Fruit fly (Drosophila melanogaster) whole organism, embryonic: ENCODE results near the gene Snx1.

Source experiments
- Abd-B ChIP-seq: fragments of 200-800 bp; sonication (Bioruptor generic); optimal IDR thresholded peaks from 2 replicates; lab custom pipeline; 2018; ENCODE audit warnings: missing biosample characterization, mild to moderate bottlenecking, missing genetic modification characterization, moderate library complexity
- Ada2b ChIP-seq: fragments of 200-800 bp; sonication (Bioruptor generic); IDR thresholded peaks from 2 replicates; pipeline ENCODE4 v1.3.6; 2022; ENCODE audit warnings: missing biosample characterization, missing genetic modification characterization
- Atf-2 ChIP-seq: fragments of 200-800 bp; sonication (Bioruptor generic); optimal IDR thresholded peaks from 2 replicates; lab custom pipeline; 2016; ENCODE audit warnings: missing biosample characterization, missing genetic modification characterization
- Atf6 ChIP-seq: fragments of 200-800 bp; sonication (Bioruptor generic); IDR thresholded peaks from 2 replicates; pipeline ENCODE4 v1.3.6; 2022; ENCODE audit warnings: missing biosample characterization, missing genetic modification characterization
- B-H1 ChIP-seq: fragments of 200-800 bp; sonication (Bioruptor generic); IDR thresholded peaks from 3 replicates; pipeline ENCODE4 v1.3.6; 2022; ENCODE audit warnings: missing biosample characterization, missing genetic modification characterization
- BtbVII ChIP-seq: fragments of 200-800 bp; sonication (Bioruptor generic); optimal IDR thresholded peaks from 3 replicates; lab custom pipeline; 2017; ENCODE audit warnings: missing biosample characterization, mild to moderate bottlenecking, missing genetic modification characterization
- Bteb2 ChIP-seq: fragments of 200-800 bp; sonication (Bioruptor generic); optimal IDR thresholded peaks from 2 replicates; lab custom pipeline; 2016; ENCODE audit warnings: missing biosample characterization, missing genetic modification characterization
- CG11247 ChIP-seq: fragments of 200-800 bp; sonication (Bioruptor generic); IDR thresholded peaks from 2 replicates; pipeline ENCODE4 v1.3.6; 2022; ENCODE audit warnings: missing biosample characterization, missing genetic modification characterization
- CG12071 ChIP-seq: fragments of 200-800 bp; sonication (Bioruptor generic); optimal IDR thresholded peaks from 3 replicates; lab custom pipeline; 2018; ENCODE audit warnings: missing biosample characterization, mild to moderate bottlenecking, missing genetic modification characterization
- CG12299 ChIP-seq: fragments of 200-800 bp; sonication (Bioruptor generic); optimal IDR thresholded peaks from 2 replicates; lab custom pipeline; 2018; ENCODE audit warnings: missing biosample characterization, mild to moderate bottlenecking, missing genetic modification characterization
- CG12391 ChIP-seq: fragments of 200-800 bp; sonication (Bioruptor generic); optimal IDR thresholded peaks from 3 replicates; lab custom pipeline; 2018; ENCODE audit warnings: missing biosample characterization, mild to moderate bottlenecking, missing genetic modification characterization, moderate library complexity
- CG13287 ChIP-seq: fragments of 200-800 bp; sonication (Bioruptor generic); IDR thresholded peaks from 2 replicates; pipeline ENCODE4 v1.3.6; 2022; ENCODE audit warnings: missing biosample characterization, missing genetic modification characterization; ENCODE audit not compliant: partially characterized antibody
- CG14667 ChIP-seq: fragments of 200-800 bp; sonication (Bioruptor generic); IDR thresholded peaks from 2 replicates; pipeline ENCODE4 v1.3.6; 2022; ENCODE audit warnings: missing biosample characterization, missing genetic modification characterization
- CG14710 ChIP-seq: fragments of 200-800 bp; sonication (Bioruptor generic); optimal IDR thresholded peaks from 3 replicates; lab custom pipeline; 2019; ENCODE audit warnings: missing biosample characterization, mild to moderate bottlenecking, missing genetic modification characterization, moderate library complexity
- CG17186 ChIP-seq: fragments of 200-800 bp; sonication (Bioruptor generic); optimal IDR thresholded peaks from 3 replicates; lab custom pipeline; 2017; ENCODE audit warnings: missing biosample characterization, missing genetic modification reagents, missing genetic modification characterization
- CG18599 ChIP-seq: fragments of 200-800 bp; sonication (Bioruptor generic); optimal IDR thresholded peaks from 3 replicates; lab custom pipeline; 2017; ENCODE audit warnings: missing biosample characterization, missing genetic modification characterization, mild to moderate bottlenecking, moderate library complexity, missing genetic modification reagents
- CG3726 ChIP-seq: fragments of 200-800 bp; sonication (Bioruptor generic); IDR thresholded peaks from 3 replicates; pipeline ENCODE4, ENCODE4 v1.3.6; 2022; ENCODE audit warnings: missing biosample characterization, missing genetic modification characterization
- CG4282 ChIP-seq: fragments of 200-800 bp; sonication (Bioruptor generic); optimal IDR thresholded peaks from 2 replicates; lab custom pipeline; 2016; ENCODE audit warnings: missing biosample characterization, missing genetic modification characterization
- CG6175 ChIP-seq: fragments of 200-800 bp; sonication (Bioruptor generic); IDR thresholded peaks from 3 replicates; pipeline ENCODE4 v1.3.6; 2022; ENCODE audit warnings: missing biosample characterization, missing genetic modification characterization
- CG6765 ChIP-seq: fragments of 200-800 bp; sonication (Bioruptor generic); optimal IDR thresholded peaks from 3 replicates; lab custom pipeline; 2017; ENCODE audit warnings: missing biosample characterization, mild to moderate bottlenecking, missing genetic modification characterization
- CG8290 ChIP-seq, 3 experiments: fragments of 200-800 bp; sonication (Bioruptor generic); optimal IDR thresholded peaks; 2 replicates each; lab custom pipeline; 2016 to 2019; ENCODE audit warnings: missing biosample characterization in 3 of 3, missing genetic modification characterization in 3 of 3, mild to moderate bottlenecking in 2 of 3, moderate library complexity in 1 of 3
- CG8388 ChIP-seq: fragments of 200-800 bp; sonication (Bioruptor generic); optimal IDR thresholded peaks from 2 replicates; lab custom pipeline; 2019; ENCODE audit warnings: missing biosample characterization, mild to moderate bottlenecking, missing genetic modification characterization, moderate library complexity
- CG9437 ChIP-seq: fragments of 200-800 bp; sonication (Bioruptor generic); optimal IDR thresholded peaks from 2 replicates; lab custom pipeline; 2018; ENCODE audit warnings: missing biosample characterization, mild to moderate bottlenecking, missing genetic modification characterization
- CG9876 ChIP-seq: fragments of 200-800 bp; sonication (Bioruptor generic); optimal IDR thresholded peaks from 2 replicates; lab custom pipeline; 2016; ENCODE audit warnings: missing biosample characterization, missing genetic modification characterization
- CoRest ChIP-seq: fragments of 200-800 bp; sonication (Bioruptor generic); optimal IDR thresholded peaks from 3 replicates; lab custom pipeline; 2018; ENCODE audit warnings: missing biosample characterization, mild to moderate bottlenecking, missing genetic modification characterization, moderate library complexity
- D19A ChIP-seq: fragments of 200-800 bp; optimal IDR thresholded peaks from 3 replicates; lab custom pipeline; 2019; ENCODE audit warnings: missing biosample characterization, mild to moderate bottlenecking, missing genetic modification characterization, moderate library complexity
- Dad ChIP-seq: fragments of 200-800 bp; sonication (Bioruptor generic); optimal IDR thresholded peaks from 3 replicates; lab custom pipeline; 2016; ENCODE audit warnings: missing biosample characterization, missing genetic modification characterization
- Fer1 ChIP-seq: fragments of 200-800 bp; sonication (Bioruptor generic); optimal IDR thresholded peaks from 2 replicates; lab custom pipeline; 2017; ENCODE audit warnings: missing biosample characterization, mild to moderate bottlenecking, missing genetic modification characterization
- HLH54F ChIP-seq: fragments of 200-800 bp; sonication (Bioruptor generic); optimal IDR thresholded peaks from 3 replicates; lab custom pipeline; 2016; ENCODE audit warnings: missing biosample characterization, missing genetic modification characterization
- Hsf ChIP-seq: fragments of 200-800 bp; sonication (Bioruptor generic); optimal IDR thresholded peaks from 3 replicates; lab custom pipeline; 2016; ENCODE audit warnings: missing biosample characterization, missing genetic modification characterization
- Lpt ChIP-seq: fragments of >200 bp; optimal IDR thresholded peaks from 2 replicates; lab custom pipeline; 2018; ENCODE audit warnings: missing biosample characterization, missing genetic modification characterization
- NC2β ChIP-seq: fragments of 200-800 bp; sonication (Bioruptor generic); optimal IDR thresholded peaks from 2 replicates; lab custom pipeline; 2016; ENCODE audit warnings: missing biosample characterization, missing genetic modification characterization
- PHDP ChIP-seq: fragments of 200-800 bp; sonication (Bioruptor generic); optimal IDR thresholded peaks from 3 replicates; lab custom pipeline; 2018; ENCODE audit warnings: missing biosample characterization, mild to moderate bottlenecking, missing genetic modification characterization, moderate library complexity
- Pdp1 ChIP-seq, 2 experiments: fragments of 200-800 bp; sonication (Bioruptor generic); optimal IDR thresholded peaks; 3 replicates each; lab custom pipeline; 2016; ENCODE audit warnings: missing biosample characterization in 2 of 2, missing genetic modification characterization in 2 of 2, mild to moderate bottlenecking in 1 of 2, moderate library complexity in 1 of 2
- Rfx ChIP-seq: fragments of 200-800 bp; sonication (Bioruptor generic); IDR thresholded peaks from 2 replicates; pipeline ENCODE4 v1.3.6; 2022; ENCODE audit warnings: missing biosample characterization, missing genetic modification characterization
- ara ChIP-seq: fragments of 200-800 bp; sonication (Bioruptor generic); IDR thresholded peaks from 2 replicates; pipeline ENCODE4 v1.3.6; 2022; ENCODE audit warnings: missing biosample characterization, missing genetic modification characterization
- az2 ChIP-seq: fragments of 200-800 bp; sonication (Bioruptor generic); optimal IDR thresholded peaks from 3 replicates; lab custom pipeline; 2016; ENCODE audit warnings: missing biosample characterization, missing genetic modification characterization
- chif ChIP-seq, 2 experiments: fragments of 200-800 bp; sonication (Bioruptor generic); optimal IDR thresholded peaks; 3 replicates each; lab custom pipeline; 2016; ENCODE audit warnings: missing biosample characterization in 2 of 2, missing genetic modification characterization in 2 of 2
- corto ChIP-seq: fragments of 200-800 bp; sonication (Bioruptor generic); optimal IDR thresholded peaks from 2 replicates; lab custom pipeline; 2016; ENCODE audit warnings: missing biosample characterization, mild to moderate bottlenecking, missing genetic modification characterization, moderate library complexity
- disco-r ChIP-seq: fragments of 200-800 bp; sonication (Bioruptor generic); optimal IDR thresholded peaks from 2 replicates; lab custom pipeline; 2016; ENCODE audit warnings: missing biosample characterization, missing genetic modification characterization
- knrl ChIP-seq: fragments of 200-800 bp; sonication (Bioruptor generic); IDR thresholded peaks from 3 replicates; pipeline ENCODE4 v1.3.6; 2022; ENCODE audit warnings: missing biosample characterization, missing genetic modification characterization; ENCODE audit not compliant: partially characterized antibody
- org-1 ChIP-seq: fragments of 200-800 bp; sonication (Bioruptor generic); optimal IDR thresholded peaks from 2 replicates; lab custom pipeline; 2017; ENCODE audit warnings: missing biosample characterization, missing genetic modification characterization
- pros ChIP-seq: fragments of 200-800 bp; sonication (Bioruptor generic); optimal IDR thresholded peaks from 3 replicates; lab custom pipeline; 2019; ENCODE audit warnings: missing biosample characterization, mild to moderate bottlenecking, missing genetic modification characterization, moderate library complexity
- ro ChIP-seq: fragments of 200-800 bp; sonication (Bioruptor generic); IDR thresholded peaks from 2 replicates; pipeline ENCODE4 v1.3.6; 2022; ENCODE audit warnings: missing biosample characterization, missing genetic modification characterization
- shn ChIP-seq: fragments of 200-800 bp; sonication (Bioruptor generic); optimal IDR thresholded peaks from 3 replicates; lab custom pipeline; 2016; ENCODE audit warnings: missing biosample characterization, missing genetic modification characterization
- sim ChIP-seq: fragments of 200-800 bp; sonication (Bioruptor generic); IDR thresholded peaks from 2 replicates; pipeline ENCODE4 v1.3.6; 2022; ENCODE audit warnings: missing biosample characterization, missing genetic modification characterization
- sima ChIP-seq: fragments of 200-800 bp; sonication (Bioruptor generic); optimal IDR thresholded peaks from 2 replicates; lab custom pipeline; 2016; ENCODE audit warnings: missing biosample characterization, missing genetic modification characterization
- sob ChIP-seq: fragments of 200-800 bp; sonication (Bioruptor generic); IDR thresholded peaks from 2 replicates; pipeline ENCODE4 v1.3.6; 2022; ENCODE audit warnings: missing biosample characterization, missing genetic modification characterization
- sug ChIP-seq: fragments of 200-800 bp; optimal IDR thresholded peaks from 2 replicates; lab custom pipeline; 2019; ENCODE audit warnings: missing biosample characterization, mild to moderate bottlenecking, missing genetic modification characterization, moderate library complexity
- tgo ChIP-seq: fragments of 200-800 bp; sonication (Bioruptor generic); IDR thresholded peaks from 3 replicates; pipeline ENCODE4 v1.3.6; 2022; ENCODE audit warnings: missing biosample characterization, missing genetic modification characterization
- ttk ChIP-seq: fragments of 200-800 bp; sonication (Bioruptor generic); IDR thresholded peaks from 2 replicates; pipeline ENCODE4 v2.1.2; 2022; ENCODE audit warnings: missing biosample characterization, missing genetic modification characterization

Snx1 gene

dm6 chr2L:3475948-3476347, 26.5 kb downstream of the Snx1 start (continued):
- TF ChIP-seq Hsf (GFP tag; lab: Kevin White, UChicago) (peak; percentile 70), ttk (GFP tag; lab: Robert Waterston, UW) (0 out of 2 replicates have a peak, but pooled peaks have one; percentile 37), Abd-B (GFP tag; lab: Kevin White, UChicago) (peak; percentile 57), CG6175 (no peak), CG14667 (GFP tag; lab: Robert Waterston, UW) (peak; percentile 38), Rfx (GFP tag; lab: Robert Waterston, UW) (peak; percentile 66), CG18599 (peak; percentile 77), Lpt (GFP tag; lab: Kevin White, UChicago) (no peak), Bteb2 (GFP tag; lab: Kevin White, UChicago) (peak; percentile 18), CG9876 (no peak), knrl (GFP tag; lab: Robert Waterston, UW) (no peak), CG3726 (0 out of 3 replicates have a peak, but pooled peaks have one; percentile 18), CG12071 (GFP tag; lab: Kevin White, UChicago) (no peak), sob (GFP tag; lab: Robert Waterston, UW) (peak; percentile 51; the same call in 1 of the 2 replicates), CG12299 (no peak), D19A (tag; lab: Kevin White, UChicago) (peak; percentile 94), CG4282 (GFP tag; lab: Kevin White, UChicago) (no peak), sug (tag; lab: Kevin White, UChicago) (peak; percentile 49), CG8388 (GFP tag; lab: Kevin White, UChicago) (peak; percentile 27), Dad (GFP tag; lab: Kevin White, UChicago) (no peak), sima (GFP tag; lab: Kevin White, UChicago) (no peak), PHDP (tag; lab: Kevin White, UChicago) (peak; percentile 64), Atf-2 (GFP tag; lab: Kevin White, UChicago) (no peak), CG14710 (tag; lab: Kevin White, UChicago) (peak; percentile 19), CG8290 (GFP tag; optimal IDR thresholded peaks at IDR 0.05; lab: Kevin White, UChicago) (no peak), CG8290 (tag; optimal IDR thresholded peaks at IDR 0.05; lab: Kevin White, UChicago) (peak in 1 of 2 experiments; percentile 35), CG12391 (tag; lab: Kevin White, UChicago) (peak; percentile 74), tgo (GFP tag; lab: Robert Waterston, UW) (peak; percentile 73; the same call in 2 of the 3 replicates), corto (no peak), sim (GFP tag; lab: Robert Waterston, UW) (no peak), ara (GFP tag; lab: Robert Waterston, UW) (no peak), shn (GFP tag; lab: Kevin White, UChicago) (peak; percentile 26), pros (GFP tag; lab: Kevin White, UChicago) (no peak), NC2β (GFP tag; lab: Kevin White, UChicago) (no peak), Atf6 (GFP tag; lab: Robert Waterston, UW) (peak; percentile 65; the same call in 1 of the 2 replicates), CoRest (tag; lab: Kevin White, UChicago) (peak; percentile 80), B-H1 (GFP tag; lab: Robert Waterston, UW) (peak; percentile 34; the same call in 2 of the 3 replicates), disco-r (GFP tag; lab: Kevin White, UChicago) (peak; percentile 8), CG6765 (peak; percentile 65), org-1 (GFP tag; lab: Kevin White, UChicago) (peak; percentile 73), az2 (GFP tag; lab: Kevin White, UChicago) (peak; percentile 50), Ada2b (GFP tag; lab: Robert Waterston, UW) (peak; percentile 57; the same call in 1 of the 2 replicates), Fer1 (GFP tag; lab: Kevin White, UChicago) (peak; percentile 72), Pdp1 (GFP tag; optimal IDR thresholded peaks at IDR 0.05; lab: Kevin White, UChicago) (peak; percentile 43 to 52), CG9437 (GFP tag; lab: Kevin White, UChicago) (peak; percentile 78), ro (no peak), chif (GFP tag; optimal IDR thresholded peaks at IDR 0.05; lab: Kevin White, UChicago) (peak; percentile 25 to 34), HLH54F (GFP tag; lab: Kevin White, UChicago) (peak; percentile 53), CG11247 (GFP tag; lab: Robert Waterston, UW) (no peak), BtbVII (peak; percentile 62), CG17186 (GFP tag; lab: Kevin White, UChicago) (no peak), CG13287 (GFP tag; lab: Robert Waterston, UW) (no peak)
